Fruit fly (Drosophila melanogaster): ENCODE data around the gene CG33722.

Gene CG33722

DNA sequence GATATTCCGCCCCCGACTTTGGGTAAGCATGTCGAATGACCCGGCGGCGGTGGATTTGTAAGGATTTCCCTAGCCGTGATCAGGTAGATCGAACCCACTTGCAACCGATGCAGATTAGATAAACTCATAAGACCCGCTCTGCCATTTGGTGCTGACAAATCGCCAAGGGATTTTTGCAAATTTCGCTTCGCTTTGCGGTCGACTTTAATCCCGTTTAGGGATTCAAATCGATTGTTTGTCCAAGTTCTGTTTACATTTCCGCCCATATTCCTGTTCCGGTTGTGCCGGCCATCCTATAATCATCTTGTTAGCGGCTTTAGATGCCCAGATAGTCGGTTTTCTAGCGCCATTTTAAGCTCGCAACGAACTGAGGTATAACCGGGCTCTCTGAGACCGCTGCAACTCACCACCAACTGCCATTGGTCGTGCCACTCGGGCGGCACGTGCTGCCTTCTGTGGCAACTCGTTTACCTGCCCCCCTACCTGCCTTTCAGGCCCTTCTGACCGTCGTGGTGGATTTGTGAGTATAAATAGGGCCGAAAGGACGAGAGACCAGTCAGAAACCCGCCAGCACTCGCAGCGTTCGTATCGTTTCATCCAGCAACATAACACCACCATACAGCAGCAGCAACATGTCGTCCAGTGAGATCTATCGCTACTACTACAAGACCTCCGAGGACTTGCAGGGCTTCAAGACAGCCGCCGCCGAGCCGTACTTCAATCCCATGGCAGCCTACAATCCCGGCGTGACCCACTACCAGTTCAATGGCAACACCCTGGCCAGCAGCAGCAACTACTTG lies 33.8 kb downstream of the CG33722 start, which contains the start of gene ato:
Gene ato (plus strand): TSS at position 559 of the 800 bp plus-strand sequence.
- no peak for TF ChIP-seq CG10147 (GFP tag; optimal IDR thresholded peaks at IDR 0.05)
- TF ChIP-seq caup (GFP tag; optimal IDR thresholded peaks at IDR 0.05; ENCODE audit: severe bottlenecking) = no peak
- peak; percentile 15 for TF ChIP-seq Ets65A (GFP tag)
- no peak for TF ChIP-seq CG12071 (GFP tag; optimal IDR thresholded peaks at IDR 0.05)
- TF ChIP-seq CG4707 (GFP tag; optimal IDR thresholded peaks at IDR 0.05) = no peak
- no peak for TF ChIP-seq maf-S (GFP tag; optimal IDR thresholded peaks at IDR 0.05)
- TF ChIP-seq pnt (GFP tag; optimal IDR thresholded peaks at IDR 0.05) = no peak
- no peak for TF ChIP-seq nom (GFP tag; optimal IDR thresholded peaks at IDR 0.05)
- no peak for TF ChIP-seq CG14965 (GFP tag; optimal IDR thresholded peaks at IDR 0.05; ENCODE audit: borderline replicate concordance)
- no peak for TF ChIP-seq run (tag; optimal IDR thresholded peaks at IDR 0.05)
- TF ChIP-seq CG17361 (GFP tag; IDR thresholded peaks at IDR 0.05) = no peak
- no peak for TF ChIP-seq H2.0 (GFP tag; IDR thresholded peaks at IDR 0.05)
- TF ChIP-seq kah (GFP tag; optimal IDR thresholded peaks at IDR 0.05) = no peak
- peak; percentile 41 for TF ChIP-seq Neu2 (GFP tag; optimal IDR thresholded peaks at IDR 0.05; ENCODE audit: borderline replicate concordance)
- no peak for TF ChIP-seq GATAe (GFP tag; conservative IDR thresholded peaks at IDR 0.05)
- no peak for TF ChIP-seq ATbp (GFP tag; optimal IDR thresholded peaks at IDR 0.05)
- TF ChIP-seq twi (tag; optimal IDR thresholded peaks at IDR 0.05) = no peak
- TF ChIP-seq CG17802 (tag; optimal IDR thresholded peaks at IDR 0.05) = no peak
- no peak for TF ChIP-seq peb (GFP tag; IDR thresholded peaks at IDR 0.05)
- TF ChIP-seq Nf-YB (GFP tag; optimal IDR thresholded peaks at IDR 0.05) = peak; percentile 94
- no peak for TF ChIP-seq Dp (GFP tag; optimal IDR thresholded peaks at IDR 0.05)
- no peak for TF ChIP-seq CG9215 (GFP tag; IDR thresholded peaks at IDR 0.05)
- no peak for TF ChIP-seq CG9609 (GFP tag; optimal IDR thresholded peaks at IDR 0.05)
- TF ChIP-seq CG15479 (GFP tag; optimal IDR thresholded peaks at IDR 0.05) = peak; percentile 94
- TF ChIP-seq ftz-f1 (GFP tag; optimal IDR thresholded peaks at IDR 0.05) = no peak
- TF ChIP-seq cas (GFP tag; IDR thresholded peaks at IDR 0.05) = no peak
- TF ChIP-seq CG1792 (GFP tag; optimal IDR thresholded peaks at IDR 0.05) = no peak
- TF ChIP-seq CG14441 (GFP tag; IDR thresholded peaks at IDR 0.05) = no peak
- TF ChIP-seq CG33557 (GFP tag; optimal IDR thresholded peaks at IDR 0.05) = no peak
- TF ChIP-seq CG10565 (GFP tag; optimal IDR thresholded peaks at IDR 0.05) = no peak
- TF ChIP-seq MBD-R2 (GFP tag; IDR thresholded peaks at IDR 0.05) = no peak
- no peak for TF ChIP-seq Dref (GFP tag; IDR thresholded peaks at IDR 0.05)
- TF ChIP-seq CG2875 (GFP tag; optimal IDR thresholded peaks at IDR 0.05) = no peak
- no peak for TF ChIP-seq lab (GFP tag; optimal IDR thresholded peaks at IDR 0.05)
- TF ChIP-seq CG1233 (GFP tag; optimal IDR thresholded peaks at IDR 0.05) = no peak
- TF ChIP-seq zfh2 (GFP tag; optimal IDR thresholded peaks at IDR 0.05) = no peak
- no peak for TF ChIP-seq sd (tag; optimal IDR thresholded peaks at IDR 0.05)
- TF ChIP-seq Dip2 (GFP tag; IDR thresholded peaks at IDR 0.05) = no peak
- TF ChIP-seq mirr (GFP tag; optimal IDR thresholded peaks at IDR 0.05) = no peak
- TF ChIP-seq Deaf1 (tag; optimal IDR thresholded peaks at IDR 0.05) = peak; percentile 90
- no peak for TF ChIP-seq CG14014 (GFP tag; IDR thresholded peaks at IDR 0.05)
- no peak for TF ChIP-seq CG7839 (tag; optimal IDR thresholded peaks at IDR 0.05)
- TF ChIP-seq CG7271 (tag; optimal IDR thresholded peaks at IDR 0.05) = no peak
- no peak for TF ChIP-seq HLH54F (GFP tag; optimal IDR thresholded peaks at IDR 0.05)
- TF ChIP-seq CG9797 (GFP tag; optimal IDR thresholded peaks at IDR 0.05) = no peak
- no peak for TF ChIP-seq sima (GFP tag; optimal IDR thresholded peaks at IDR 0.05)
- TF ChIP-seq repo (GFP tag; optimal IDR thresholded peaks at IDR 0.05) = no peak
- no peak for TF ChIP-seq fu2 (GFP tag; optimal IDR thresholded peaks at IDR 0.05)
- no peak for TF ChIP-seq CG10321 (GFP tag; IDR thresholded peaks at IDR 0.05)
- no peak for TF ChIP-seq Fer2 (tag; optimal IDR thresholded peaks at IDR 0.05)
